Worm (Caenorhabditis elegans): ENCODE measurements around the gene srxa-8.

srxa-8 gene

DNA sequence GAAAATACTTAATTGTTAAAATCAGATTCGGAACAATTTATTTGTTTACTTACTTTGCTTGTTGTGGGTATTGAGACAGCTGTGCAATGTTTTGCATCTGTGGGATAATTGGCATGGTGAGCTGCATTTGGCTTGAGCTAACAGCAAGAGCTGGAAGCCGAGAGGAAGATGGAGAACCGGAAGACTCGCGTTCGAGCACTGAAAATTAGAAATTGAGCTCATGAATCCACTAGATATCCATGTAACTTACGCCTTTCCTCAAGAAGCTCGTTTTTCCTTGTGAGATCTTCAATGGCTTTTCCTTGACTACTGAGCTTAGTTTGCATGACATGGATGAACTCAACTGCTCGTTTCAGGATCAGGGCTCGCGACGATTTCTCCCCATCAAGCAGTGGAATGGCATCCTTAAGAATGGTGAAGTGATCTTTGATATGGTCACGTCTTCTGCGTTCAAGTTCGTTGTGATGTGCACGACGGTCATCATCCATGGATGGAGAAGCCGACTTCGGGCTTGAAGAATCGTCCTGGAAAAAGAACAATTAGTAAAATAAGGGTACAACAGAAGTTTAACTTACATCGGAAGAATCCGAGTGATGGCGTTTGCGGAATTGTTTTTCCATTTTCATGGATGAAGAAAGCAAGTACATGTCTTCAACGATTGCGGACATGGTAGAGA lies 41.6 kb upstream of the srxa-8 start:
- TF ChIP-seq fos-1 (tag; optimal IDR thresholded peaks at IDR 0.05) (no peak), snpc-4 (tag; optimal IDR thresholded peaks at IDR 0.05) (no peak), mdl-1 (tag; optimal IDR thresholded peaks at IDR 0.05) (no peak), mab-5 (tag; optimal IDR thresholded peaks at IDR 0.05) (no peak), egl-27 (tag; optimal IDR thresholded peaks at IDR 0.05) (no peak), skn-1 (tag; optimal IDR thresholded peaks at IDR 0.05) (no peak), nhr-129 (tag; optimal IDR thresholded peaks at IDR 0.05) (peak; percentile 4), nhr-12 (tag; optimal IDR thresholded peaks at IDR 0.05) (no peak), ztf-1 (GFP tag; conservative IDR thresholded peaks at IDR 0.05) (0 out of 2 replicates have a peak, but pooled peaks have one; percentile 64)

DNA sequence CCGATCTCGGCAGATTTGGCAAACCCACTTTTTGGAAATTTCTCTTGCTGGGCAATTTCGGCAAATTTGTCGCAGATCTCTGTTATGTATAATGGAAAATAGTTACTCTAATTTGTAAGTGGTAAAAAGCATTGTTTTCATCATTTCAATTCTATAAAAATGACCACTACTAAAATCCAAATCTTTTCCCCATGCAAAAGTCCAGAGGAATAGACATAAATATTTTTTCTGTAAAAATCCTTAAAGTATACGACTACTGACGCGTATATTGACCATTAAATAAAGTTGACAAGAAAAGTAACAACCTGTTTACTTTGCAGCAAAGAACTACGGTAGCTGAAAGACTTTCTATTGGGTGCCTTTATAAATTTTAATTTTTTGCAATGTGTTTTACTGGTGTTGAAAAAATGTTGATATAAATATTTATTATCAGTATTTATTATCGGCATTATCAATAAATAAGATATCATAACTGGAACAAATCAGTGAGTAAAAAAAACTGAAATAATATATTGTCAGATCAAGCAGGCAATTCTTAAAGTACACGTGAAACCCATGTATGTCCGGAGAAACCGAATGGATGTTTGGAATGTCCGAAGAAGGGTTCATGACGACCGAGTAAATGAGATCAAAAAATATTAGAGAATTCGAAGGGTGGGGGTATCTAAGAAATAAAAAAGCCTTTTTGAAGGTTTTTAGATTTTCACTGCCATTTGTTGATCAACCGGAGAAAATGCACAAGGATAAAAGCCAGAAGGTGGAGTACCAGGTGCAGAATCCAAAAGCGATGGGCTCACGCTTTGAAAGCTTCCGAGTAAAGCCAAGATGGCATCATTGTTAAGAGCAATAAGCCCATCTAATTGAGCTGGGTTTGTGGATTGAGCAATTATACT lies 40.8 kb upstream of the srxa-8 start:
- TF ChIP-seq unc-39 (tag; optimal IDR thresholded peaks at IDR 0.05) (no peak), mbf-1 (tag; optimal IDR thresholded peaks at IDR 0.05) (no peak), dmd-4 (tag; optimal IDR thresholded peaks at IDR 0.05) (no peak), egl-27 (tag; optimal IDR thresholded peaks at IDR 0.05) (no peak), nhr-6 (tag; optimal IDR thresholded peaks at IDR 0.05) (no peak), sem-4 (tag; optimal IDR thresholded peaks at IDR 0.05) (peak; percentile 21), F13H6.1 (tag; optimal IDR thresholded peaks at IDR 0.05) (peak; percentile 37), fos-1 (tag; optimal IDR thresholded peaks at IDR 0.05) (no peak), elt-3 (tag; optimal IDR thresholded peaks at IDR 0.05) (no peak), blmp-1 (tag; optimal IDR thresholded peaks at IDR 0.05; ENCODE audit: insufficient read depth) (no peak), nhr-12 (tag; optimal IDR thresholded peaks at IDR 0.05) (no peak), nhr-129 (tag; optimal IDR thresholded peaks at IDR 0.05) (no peak), ztf-11 (tag; optimal IDR thresholded peaks at IDR 0.05) (no peak), sma-3 (GFP tag; optimal IDR thresholded peaks at IDR 0.05) (peak; percentile 73), zag-1 (tag; optimal IDR thresholded peaks at IDR 0.05) (no peak), nhr-237 (tag; optimal IDR thresholded peaks at IDR 0.05) (no peak), nhr-77 (tag; optimal IDR thresholded peaks at IDR 0.05) (no peak), peb-1 (tag; optimal IDR thresholded peaks at IDR 0.05) (no peak), lsy-2 (tag; optimal IDR thresholded peaks at IDR 0.05) (peak in 1 of 2 experiments; percentile 66), R02D3.7 (tag; optimal IDR thresholded peaks at IDR 0.05) (no peak), sma-9 (GFP tag; optimal IDR thresholded peaks at IDR 0.05) (peak; percentile 52), sma-9 (tag; optimal IDR thresholded peaks at IDR 0.05) (no peak), ztf-1 (GFP tag; conservative IDR thresholded peaks at IDR 0.05) (0 out of 2 replicates have a peak, but pooled peaks have one; percentile 28), unc-55 (GFP tag; optimal IDR thresholded peaks at IDR 0.05) (no peak), nhr-21 (tag; optimal IDR thresholded peaks at IDR 0.05) (peak; percentile 84), skn-1 (tag; optimal IDR thresholded peaks at IDR 0.05) (no peak), nhr-23 (tag; optimal IDR thresholded peaks at IDR 0.05) (no peak), ceh-16 (tag; optimal IDR thresholded peaks at IDR 0.05) (no peak), aly-2 (tag; optimal IDR thresholded peaks at IDR 0.05) (no peak), elt-1 (tag; optimal IDR thresholded peaks at IDR 0.05) (no peak), lin-11 (tag; optimal IDR thresholded peaks at IDR 0.05) (no peak), snpc-4 (tag; optimal IDR thresholded peaks at IDR 0.05) (no peak), nhr-10 (tag; optimal IDR thresholded peaks at IDR 0.05) (no peak), ama-1 (optimal IDR thresholded peaks at IDR 0.05) (peak; percentile 88), C34F6.9 (tag; optimal IDR thresholded peaks at IDR 0.05) (no peak), mdl-1 (tag; optimal IDR thresholded peaks at IDR 0.05) (no peak), ztf-4 (tag; optimal IDR thresholded peaks at IDR 0.05) (peak; percentile 71), nhr-11 (tag; optimal IDR thresholded peaks at IDR 0.05) (peak; percentile 63), ceh-82 (tag; optimal IDR thresholded peaks at IDR 0.05) (no peak), Y55F3AM.14 (GFP tag; optimal IDR thresholded peaks at IDR 0.05) (peak; percentile 71), ZK546.5 (tag; optimal IDR thresholded peaks at IDR 0.05) (no peak), alr-1 (tag; optimal IDR thresholded peaks at IDR 0.05) (no peak), unc-62 (GFP tag; optimal IDR thresholded peaks at IDR 0.05) (peak; percentile 17), lin-39 (tag; optimal IDR thresholded peaks at IDR 0.05) (no peak), mab-5 (tag; optimal IDR thresholded peaks at IDR 0.05) (no peak), crh-2 (tag; optimal IDR thresholded peaks at IDR 0.05) (peak; percentile 72), lin-13 (GFP tag; optimal IDR thresholded peaks at IDR 0.05) (peak; percentile 71), gmeb-1 (tag; optimal IDR thresholded peaks at IDR 0.05) (no peak), nhr-25 (tag; optimal IDR thresholded peaks at IDR 0.05) (peak; percentile 62)

All from whole organism, L2 larva.